Fruit fly (Drosophila melanogaster): ENCODE measurements around the gene Fas1.

- TF ChIP-seq ttk (optimal IDR thresholded peaks at IDR 0.05) (no peak), psq (optimal IDR thresholded peaks at IDR 0.05) (no peak), Myc (optimal IDR thresholded peaks at IDR 0.05) (no peak), Sin3A (optimal IDR thresholded peaks at IDR 0.05) (no peak)
These were observed 30.8 kb upstream of the Fas1 start, which contains the start of gene CG14892 for dm6 chr3R:16594056-16594858.
